Worm (Caenorhabditis elegans) whole organism, late embryonic: ENCODE data around the gene M02B1.4.

Experiments used
- ceh-14 ChIP-seq: sonication (generic microtip); optimal IDR thresholded peaks from 2 replicates; lab custom pipeline; 2016; ENCODE audit warnings: missing genotype, missing genetic modification characterization, missing compliant biosample characterization
- ceh-48 ChIP-seq: sonication (generic microtip); optimal IDR thresholded peaks from 2 replicates; lab custom pipeline; 2016; ENCODE audit warnings: missing genetic modification characterization, inconsistent platforms, missing compliant biosample characterization
- nhr-11 ChIP-seq: fragments of 150-350 bp; optimal IDR thresholded peaks from 2 replicates; lab custom pipeline; 2014; ENCODE audit warnings: missing biosample characterization, missing genetic modification characterization
- pag-3 ChIP-seq: sonication (generic microtip); optimal IDR thresholded peaks from 2 replicates; lab custom pipeline; 2016; ENCODE audit warnings: missing compliant biosample characterization, missing genetic modification characterization, borderline replicate concordance
- rnt-1 ChIP-seq: sonication (generic microtip); optimal IDR thresholded peaks from 2 replicates; lab custom pipeline; 2016; ENCODE audit warnings: missing genetic modification characterization, missing compliant biosample characterization

- TF ChIP-seq rnt-1 (tag; lab: Kevin White, UChicago) (no peak), pag-3 (tag; lab: Kevin White, UChicago) (no peak), ceh-14 (no peak), nhr-11 (tag; lab: Kevin White, UChicago) (no peak), ceh-48 (tag; lab: Kevin White, UChicago) (no peak)
Observed at ce11 chrIV:12785988-12786387, 39.1 kb downstream of the M02B1.4 start.
